Fruit fly (Drosophila melanogaster) S2 (cell line): ENCODE results near the gene dUTPase.
A peak's percentile ranks its signal among the peaks of the same experiment; 100 is the strongest.

Experiments
- CG8478 ChIP-seq: fragments of >200 bp; optimal IDR thresholded peaks from 2 replicates; lab custom pipeline; 2018
- CTCF ChIP-seq, 2 experiments: fragments of >200 bp; optimal IDR thresholded peaks; 2 replicates each; lab custom pipeline; 2018

Gene dUTPase

DNA sequence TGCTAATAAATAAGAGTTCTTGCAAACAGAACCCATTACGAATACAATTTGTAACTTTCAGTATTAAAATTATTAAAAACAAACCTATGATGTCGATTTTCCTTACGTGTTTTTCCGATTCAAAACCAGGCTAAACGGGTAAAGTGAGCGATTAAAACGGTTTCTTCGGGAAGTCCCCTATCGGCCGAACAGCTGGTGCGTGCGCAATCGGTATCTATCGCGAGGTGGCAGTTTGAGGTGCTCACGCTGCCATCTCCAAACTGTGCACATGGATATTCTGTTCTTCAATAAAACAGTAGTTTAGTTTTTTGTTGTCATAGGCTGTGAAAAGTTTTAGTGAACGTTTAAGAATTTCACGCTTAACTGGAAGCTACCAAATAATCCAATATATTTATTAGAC lies 21.9 kb upstream of the dUTPase start, which contains the start of gene TTLL4A:
Gene TTLL4A, plus strand, starts transcription at position 240 of the 400 bp plus-strand sequence.
- peak; percentile 39 to 44 for TF ChIP-seq CTCF (optimal IDR thresholded peaks at IDR 0.05; lab: Kevin White, UChicago)
- no peak for TF ChIP-seq CG8478 (lab: Kevin White, UChicago)

dm6 chr2L:11001376-11002122 lies 9.6 kb upstream of the dUTPase start, which contains the start of the genes aub and lectin-33A:
Gene aub (minus strand): TSS chr2L:11001476.
Gene lectin-33A (plus strand): TSS chr2L:11002072.
- TF ChIP-seq CTCF (optimal IDR thresholded peaks at IDR 0.05; lab: Kevin White, UChicago) (no peak), CG8478 (lab: Kevin White, UChicago) (no peak)

dm6 chr2L:11003925-11004673 lies 7.0 kb upstream of the dUTPase start, which contains the start of gene RpL9:
Gene RpL9 (minus strand): TSS chr2L:11004189.
- TF ChIP-seq CTCF (optimal IDR thresholded peaks at IDR 0.05; lab: Kevin White, UChicago) (peak in 1 of 2 experiments; percentile 38), CG8478 (lab: Kevin White, UChicago) (no peak)

- TF ChIP-seq CTCF (optimal IDR thresholded peaks at IDR 0.05; lab: Kevin White, UChicago), result no peak
- no peak for TF ChIP-seq CG8478 (lab: Kevin White, UChicago)
These were observed 6.5 kb upstream of the dUTPase start, which contains the start of gene Nup154 for dm6 chr2L:11004674-11005045. Gene Nup154 (plus strand): TSS chr2L:11004820.

- TF ChIP-seq CG8478 (lab: Kevin White, UChicago), result no peak
- TF ChIP-seq CTCF (optimal IDR thresholded peaks at IDR 0.05; lab: Kevin White, UChicago), result no peak
These were observed 3.0 kb downstream of the dUTPase start for dm6 chr2L:11014018-11014611.

DNA sequence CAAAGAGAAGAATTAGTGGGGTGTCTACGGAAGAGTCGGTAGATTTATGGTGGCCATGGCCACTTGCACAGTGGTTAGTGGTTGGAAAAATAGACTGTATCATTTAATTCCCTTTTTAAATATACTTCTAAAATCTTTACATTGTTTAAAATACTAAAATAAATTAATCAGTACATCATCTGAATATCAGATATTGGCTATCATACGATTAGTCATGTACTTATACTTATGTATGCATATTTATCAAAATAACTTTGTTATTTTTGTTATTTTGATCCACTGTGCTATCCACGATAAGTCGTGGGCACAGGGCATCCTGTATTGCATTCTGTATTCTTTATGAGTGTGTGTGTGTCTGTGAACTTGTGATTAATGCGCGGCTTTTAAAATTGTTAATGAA lies 3.6 kb downstream of the dUTPase start:
- no peak for TF ChIP-seq CG8478 (lab: Kevin White, UChicago)
- TF ChIP-seq CTCF (optimal IDR thresholded peaks at IDR 0.05; lab: Kevin White, UChicago), result no peak

- no peak for TF ChIP-seq CG8478 (lab: Kevin White, UChicago)
- no peak for TF ChIP-seq CTCF (optimal IDR thresholded peaks at IDR 0.05; lab: Kevin White, UChicago)
These were observed 4.2 kb downstream of the dUTPase start, which contains the start of gene Acp32CD for dm6 chr2L:11015320-11015719. Gene Acp32CD (plus strand): TSS chr2L:11015620.

DNA sequence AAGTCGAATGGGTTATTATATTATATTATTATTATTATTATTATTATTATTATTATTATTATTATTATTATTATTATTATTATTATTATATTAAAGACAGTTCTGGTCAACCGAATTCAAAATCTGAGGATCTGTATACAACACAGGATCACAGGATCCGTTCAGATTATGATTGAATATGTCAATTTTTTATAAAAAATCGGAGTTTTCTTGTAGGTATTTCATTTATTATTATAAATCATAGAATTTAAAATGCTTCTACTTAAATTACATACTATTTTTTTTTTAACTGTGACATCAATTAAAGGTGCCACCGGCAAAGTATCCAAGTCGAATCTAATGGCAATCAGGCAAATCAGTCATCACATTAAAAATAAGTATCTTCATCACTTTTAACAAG lies 5.6 kb downstream of the dUTPase start, which contains the start of gene CG14913:
Gene CG14913, plus strand, starts transcription at position 301 of the 400 bp plus-strand sequence.
- no peak for TF ChIP-seq CTCF (optimal IDR thresholded peaks at IDR 0.05; lab: Kevin White, UChicago)
- no peak for TF ChIP-seq CG8478 (lab: Kevin White, UChicago)

DNA sequence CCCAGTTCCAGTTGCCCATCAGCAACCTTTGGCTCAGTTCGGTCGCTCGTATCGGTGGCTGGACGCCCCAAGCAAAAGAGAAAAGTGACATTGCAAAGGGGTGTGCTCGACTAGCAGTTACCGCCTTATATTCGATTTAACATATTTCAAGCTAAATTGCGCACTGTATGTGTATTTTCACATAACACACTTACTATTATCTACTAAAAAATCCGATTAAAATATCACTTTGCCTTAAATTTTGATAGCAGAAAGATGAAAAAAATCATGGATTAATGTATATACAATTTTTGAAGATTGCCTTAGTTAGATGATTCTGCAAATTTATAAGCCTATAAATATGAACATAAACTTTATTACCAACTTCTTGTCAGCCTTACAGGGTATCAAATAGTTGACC lies 10.5 kb downstream of the dUTPase start:
- no peak for TF ChIP-seq CTCF (optimal IDR thresholded peaks at IDR 0.05; lab: Kevin White, UChicago)
- no peak for TF ChIP-seq CG8478 (lab: Kevin White, UChicago)

- TF ChIP-seq CG8478 (lab: Kevin White, UChicago) (no peak), CTCF (optimal IDR thresholded peaks at IDR 0.05; lab: Kevin White, UChicago) (no peak)
These were observed 11.7 kb downstream of the dUTPase start for dm6 chr2L:11022804-11023203.

DNA sequence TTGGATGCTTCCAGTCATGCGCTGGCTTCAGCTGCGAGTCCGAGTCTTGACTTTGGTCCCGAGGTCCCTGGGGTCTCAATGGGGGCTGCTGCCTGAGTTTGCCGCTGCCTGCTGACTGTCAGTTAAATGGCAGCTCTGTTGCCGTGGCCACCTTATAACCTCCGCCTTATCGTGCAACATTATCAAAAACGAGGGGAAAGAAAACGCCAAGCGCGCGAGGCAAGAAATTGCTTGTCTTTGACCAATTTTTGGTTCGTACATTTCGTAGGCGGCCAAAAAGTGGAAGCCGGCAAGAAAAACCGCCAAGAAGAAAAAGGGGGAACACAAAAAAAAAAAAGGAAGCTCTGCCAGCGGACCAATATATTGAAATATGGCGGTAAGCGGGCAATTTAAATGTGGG lies 12.8 kb downstream of the dUTPase start:
- TF ChIP-seq CG8478 (lab: Kevin White, UChicago) (no peak), CTCF (optimal IDR thresholded peaks at IDR 0.05; lab: Kevin White, UChicago) (no peak)

DNA sequence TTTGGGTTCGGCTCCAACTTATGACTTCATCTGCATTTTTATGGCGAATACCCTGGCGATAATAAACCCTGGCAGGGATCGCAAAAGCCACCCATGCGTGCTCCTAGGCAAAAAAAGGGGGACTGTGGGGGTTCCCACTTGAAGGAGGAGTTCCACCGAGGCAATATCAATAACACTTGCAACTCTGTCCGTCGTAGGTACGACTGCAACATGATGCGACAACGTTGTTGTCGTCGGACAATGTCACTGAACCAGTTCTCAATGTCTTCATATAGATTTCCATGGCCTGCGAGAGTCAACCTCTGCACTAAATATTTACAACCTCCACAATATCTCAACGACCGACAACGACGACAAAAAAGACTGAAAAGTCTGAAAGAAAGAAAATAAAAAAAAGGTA lies 16.1 kb downstream of the dUTPase start:
- TF ChIP-seq CTCF (optimal IDR thresholded peaks at IDR 0.05; lab: Kevin White, UChicago) (no peak), CG8478 (lab: Kevin White, UChicago) (no peak)

DNA sequence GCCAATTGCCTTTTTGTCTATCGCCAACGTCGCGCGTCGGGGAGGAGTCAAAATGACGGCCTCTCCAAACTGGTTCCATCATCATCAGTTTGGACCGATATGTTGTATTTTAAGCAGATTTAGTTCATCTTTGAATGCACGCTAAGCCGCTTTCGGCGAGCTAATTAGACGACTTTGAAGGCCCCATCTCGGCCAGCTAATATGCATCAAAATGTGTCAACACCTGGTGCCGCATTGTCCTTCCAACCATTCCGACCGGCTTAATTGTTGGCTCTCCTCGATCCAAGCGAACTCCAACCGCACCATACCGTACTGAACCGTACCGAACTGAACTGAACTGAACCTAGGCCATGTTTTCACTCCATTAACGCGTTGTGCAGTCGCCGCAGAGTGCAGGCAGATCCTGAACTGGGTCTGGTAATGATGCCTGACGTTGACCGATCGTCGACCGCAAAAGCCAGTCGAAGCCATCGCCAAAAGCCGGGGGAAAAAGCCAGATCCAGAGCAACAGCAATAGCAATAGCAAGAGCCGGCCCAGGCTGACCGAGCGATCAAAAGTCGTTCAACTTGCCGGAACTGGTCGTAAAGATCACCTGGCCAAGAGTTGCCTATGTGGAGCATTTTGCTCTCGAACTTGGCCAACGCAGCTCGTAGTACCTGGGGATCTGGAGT lies 16.8 kb downstream of the dUTPase start:
- TF ChIP-seq CTCF (optimal IDR thresholded peaks at IDR 0.05; lab: Kevin White, UChicago), result no peak
- TF ChIP-seq CG8478 (lab: Kevin White, UChicago), result no peak
